Worm (Caenorhabditis elegans) whole organism, L4/young adult: ENCODE measurements around the gene tat-4.

Source experiments
- W03F9.2 ChIP-seq: fragments of 150-350 bp; optimal IDR thresholded peaks from 2 replicates; lab custom pipeline; 2014; ENCODE audit warnings: missing biosample characterization, missing genetic modification characterization
- dao-5 ChIP-seq: sonication (generic microtip); optimal IDR thresholded peaks from 2 replicates; lab custom pipeline; 2016; ENCODE audit warnings: missing genotype, missing genetic modification characterization, moderate library complexity, missing compliant biosample characterization
- him-1 ChIP-seq: sonication (generic microtip); optimal IDR thresholded peaks from 2 replicates; lab custom pipeline; 2016; ENCODE audit warnings: missing genotype, missing genetic modification reagents, missing genetic modification characterization, missing compliant biosample characterization

The tat-4 gene

ce11 chrII:6235432-6236092 lies 8.5 kb downstream of the tat-4 start, which contains the start of gene T24H7.9:
Gene T24H7.9 (minus strand): TSS chrII:6235505.
- TF ChIP-seq him-1 = no peak

- no peak for TF ChIP-seq dao-5 (tag; lab: Kevin White, UChicago)
- TF ChIP-seq W03F9.2 = no peak
- no peak for TF ChIP-seq him-1
Measured at ce11 chrII:6230116-6230515, 14.0 kb downstream of the tat-4 start.

- no peak for TF ChIP-seq him-1
- TF ChIP-seq dao-5 (tag; lab: Kevin White, UChicago) = no peak
- no peak for TF ChIP-seq W03F9.2
Measured at ce11 chrII:6226995-6227394, 17.1 kb downstream of the tat-4 start, which contains the start of gene srsy-2. Gene srsy-2 (minus strand): TSS chrII:6227095.

ce11 chrII:6223755-6224154 lies 20.3 kb downstream of the tat-4 start:
- TF ChIP-seq W03F9.2 (no peak), dao-5 (tag; lab: Kevin White, UChicago) (no peak), him-1 (no peak)

- TF ChIP-seq W03F9.2 = no peak
- no peak for TF ChIP-seq him-1
- TF ChIP-seq dao-5 (tag; lab: Kevin White, UChicago) = no peak
Measured at ce11 chrII:6222558-6222957, 21.5 kb downstream of the tat-4 start, which contains the start of gene C30B5.6. Gene C30B5.6 (minus strand): TSS chrII:6222658.

ce11 chrII:6221470-6221869 lies 22.6 kb downstream of the tat-4 start:
- TF ChIP-seq W03F9.2 = no peak
- TF ChIP-seq him-1 = no peak
- TF ChIP-seq dao-5 (tag; lab: Kevin White, UChicago) = no peak

ce11 chrII:6219346-6219745 lies 24.7 kb downstream of the tat-4 start, which contains the start of gene mks-2:
Gene mks-2 (minus strand): TSS chrII:6219446.
- TF ChIP-seq dao-5 (tag; lab: Kevin White, UChicago) (no peak), W03F9.2 (no peak), him-1 (no peak)

ce11 chrII:6208116-6208515 lies 36.0 kb downstream of the tat-4 start, which contains the start of gene daf-37:
Gene daf-37 (minus strand): TSS chrII:6208216.
- no peak for TF ChIP-seq dao-5 (tag; lab: Kevin White, UChicago)
- TF ChIP-seq W03F9.2 = no peak
- no peak for TF ChIP-seq him-1

- TF ChIP-seq W03F9.2 (no peak), dao-5 (tag; lab: Kevin White, UChicago) (no peak), him-1 (no peak)
Measured at ce11 chrII:6207252-6207651, 36.8 kb downstream of the tat-4 start.

- no peak for TF ChIP-seq him-1
- no peak for TF ChIP-seq dao-5 (tag; lab: Kevin White, UChicago)
Measured at ce11 chrII:6202910-6203309, 41.2 kb downstream of the tat-4 start, which contains the start of gene C30B5.17. Gene C30B5.17 (minus strand): TSS chrII:6203010.

ce11 chrII:6199010-6199409 lies 45.1 kb downstream of the tat-4 start:
- TF ChIP-seq dao-5 (tag; lab: Kevin White, UChicago) = no peak
- no peak for TF ChIP-seq him-1
- TF ChIP-seq W03F9.2 = no peak

- TF ChIP-seq dao-5 (tag; lab: Kevin White, UChicago) = no peak
- TF ChIP-seq W03F9.2 = no peak
- no peak for TF ChIP-seq him-1
Measured at ce11 chrII:6198468-6198867, 45.6 kb downstream of the tat-4 start, which contains the start of gene szy-4. Gene szy-4 (plus strand): TSS chrII:6198696.

- TF ChIP-seq dao-5 (tag; lab: Kevin White, UChicago) (no peak), W03F9.2 (no peak), him-1 (no peak)
Measured at ce11 chrII:6196875-6197274, 47.2 kb downstream of the tat-4 start, which contains the start of the genes rbmx-2 and C30B5.2. Gene rbmx-2 (minus strand): TSS chrII:6196948. Gene C30B5.2 (plus strand): TSS chrII:6197180.

- no peak for TF ChIP-seq dao-5 (tag; lab: Kevin White, UChicago)
- TF ChIP-seq him-1 = no peak
- TF ChIP-seq W03F9.2 = no peak
Measured at ce11 chrII:6192484-6192883, 51.6 kb downstream of the tat-4 start, which contains the start of gene cpb-2. Gene cpb-2 (plus strand): TSS chrII:6192784.

ce11 chrII:6191293-6191692 lies 52.8 kb downstream of the tat-4 start, which contains the start of gene fkh-8:
Gene fkh-8 (minus strand): TSS chrII:6191393.
- TF ChIP-seq dao-5 (tag; lab: Kevin White, UChicago) (no peak), him-1 (no peak), W03F9.2 (no peak)
